Worm (Caenorhabditis elegans): ENCODE data around the gene F35D11.4.
A peak's percentile ranks its signal among the peaks of the same experiment; 100 is the strongest.

F35D11.4 gene

DNA sequence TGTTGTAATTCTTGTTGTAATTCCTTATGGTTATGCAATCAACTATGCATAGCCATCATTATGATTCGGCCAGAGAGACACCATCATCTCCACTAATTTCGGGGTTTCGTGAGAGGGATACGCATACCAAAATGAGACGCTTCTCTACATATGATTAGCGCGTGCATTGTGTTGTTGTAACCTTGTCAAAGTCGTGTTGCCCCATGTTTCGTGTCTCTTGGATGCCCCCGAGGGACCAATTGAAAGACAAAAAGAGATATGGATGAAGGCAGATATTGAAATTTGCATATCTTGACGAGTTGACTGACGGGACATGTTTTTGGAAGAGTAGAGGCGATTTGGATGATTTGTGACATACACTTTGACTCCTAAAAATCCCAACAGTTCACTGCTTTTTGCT, 23.9 kb upstream of the F35D11.4 start:
- TF ChIP-seq C08G9.2 (tag; optimal IDR thresholded peaks at IDR 0.05) (no peak), T23F11.4 (GFP tag; optimal IDR thresholded peaks at IDR 0.05) (no peak), ceh-30 (tag; optimal IDR thresholded peaks at IDR 0.05) (no peak), F13H6.1 (tag; optimal IDR thresholded peaks at IDR 0.05) (no peak), pros-1 (tag; optimal IDR thresholded peaks at IDR 0.05) (no peak), ceh-48 (tag; optimal IDR thresholded peaks at IDR 0.05) (no peak), ceh-14 (tag; optimal IDR thresholded peaks at IDR 0.05) (no peak), dve-1 (tag; optimal IDR thresholded peaks at IDR 0.05) (no peak), ceh-24 (tag; optimal IDR thresholded peaks at IDR 0.05) (no peak), madf-2 (tag; optimal IDR thresholded peaks at IDR 0.05) (no peak), lin-11 (tag; optimal IDR thresholded peaks at IDR 0.05) (no peak), hlh-6 (tag; optimal IDR thresholded peaks at IDR 0.05) (no peak), unc-55 (GFP tag; optimal IDR thresholded peaks at IDR 0.05) (peak; percentile 37), ets-4 (tag; optimal IDR thresholded peaks at IDR 0.05) (no peak), pha-4 (tag; optimal IDR thresholded peaks at IDR 0.05) (no peak), K02D7.2 (tag; optimal IDR thresholded peaks at IDR 0.05) (no peak), zip-5 (tag; optimal IDR thresholded peaks at IDR 0.05) (no peak), unc-42 (tag; optimal IDR thresholded peaks at IDR 0.05) (peak; percentile 62), ceh-22 (tag; optimal IDR thresholded peaks at IDR 0.05) (no peak), syd-9 (tag; optimal IDR thresholded peaks at IDR 0.05) (no peak), ama-1 (optimal IDR thresholded peaks at IDR 0.05) (no peak), fax-1 (tag; optimal IDR thresholded peaks at IDR 0.05) (no peak), lim-6 (tag; optimal IDR thresholded peaks at IDR 0.05) (no peak), unc-3 (GFP tag; conservative IDR thresholded peaks at IDR 0.05) (peak; percentile 63), unc-3 (tag; optimal IDR thresholded peaks at IDR 0.05) (no peak), elt-2 (tag; optimal IDR thresholded peaks at IDR 0.05) (no peak)

DNA sequence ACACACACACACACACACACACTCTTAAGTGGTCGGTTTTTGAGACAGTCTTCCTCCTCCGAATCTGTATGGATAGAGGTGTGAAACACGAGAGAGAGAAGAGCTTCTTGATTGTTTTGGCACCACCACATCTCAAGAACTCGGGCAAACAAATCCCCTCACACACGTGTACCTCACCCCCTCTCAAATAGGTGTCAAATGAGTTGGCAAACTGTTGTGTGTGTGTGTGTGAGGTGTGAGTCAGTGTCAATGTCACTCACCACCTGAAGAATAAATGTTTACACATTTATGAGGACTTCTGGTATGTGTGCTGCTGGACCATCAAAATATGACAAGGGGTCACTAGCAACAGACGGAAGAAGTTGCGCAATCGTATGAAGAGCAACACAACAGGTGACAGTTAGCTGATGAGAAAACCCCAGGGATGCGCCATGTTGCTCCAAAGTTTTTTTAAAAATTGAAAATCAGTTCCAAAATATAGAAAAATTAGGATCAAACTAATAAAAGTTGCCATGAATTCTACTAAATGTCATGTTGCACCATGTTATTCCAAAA, 23.2 kb upstream of the F35D11.4 start:
- no peak for TF ChIP-seq pqm-1 (tag; optimal IDR thresholded peaks at IDR 0.05)
- no peak for TF ChIP-seq che-1 (tag; optimal IDR thresholded peaks at IDR 0.05)
- TF ChIP-seq nfya-1 (tag; optimal IDR thresholded peaks at IDR 0.05), result peak; percentile 4
- no peak for TF ChIP-seq nhr-11 (tag; optimal IDR thresholded peaks at IDR 0.05)
- TF ChIP-seq tbx-2 (tag; optimal IDR thresholded peaks at IDR 0.05), result peak; percentile 32
- no peak for TF ChIP-seq ceh-2 (tag; optimal IDR thresholded peaks at IDR 0.05)
- no peak for TF ChIP-seq sox-2 (GFP tag; IDR thresholded peaks at IDR 0.05)
- TF ChIP-seq fkh-10 (GFP tag; optimal IDR thresholded peaks at IDR 0.05), result no peak
- no peak for TF ChIP-seq odd-2 (tag; optimal IDR thresholded peaks at IDR 0.05)
- peak; percentile 42 for TF ChIP-seq ceh-22 (tag; optimal IDR thresholded peaks at IDR 0.05)

DNA sequence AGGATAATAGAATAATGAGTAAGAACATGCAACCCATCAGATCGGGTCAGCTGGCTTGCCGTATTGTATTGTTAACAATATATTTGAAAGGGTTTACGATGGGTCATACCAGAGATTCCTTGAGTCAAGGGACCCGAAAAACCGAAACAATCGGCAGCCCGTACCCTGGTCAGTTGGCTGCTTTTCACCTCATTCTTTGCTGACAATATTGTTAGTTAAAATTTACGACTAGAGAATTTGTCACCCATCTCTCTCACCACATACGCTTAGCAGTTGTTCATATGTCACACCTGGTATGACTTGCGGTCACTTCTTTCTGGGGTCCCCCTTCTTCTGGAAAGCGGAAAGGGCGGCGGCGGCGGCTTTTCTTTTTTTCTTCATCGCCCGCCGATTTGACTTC, 22.1 kb upstream of the F35D11.4 start:
- TF ChIP-seq tbx-7 (tag; optimal IDR thresholded peaks at IDR 0.05) (no peak), unc-55 (GFP tag; optimal IDR thresholded peaks at IDR 0.05) (peak; percentile 30)

DNA sequence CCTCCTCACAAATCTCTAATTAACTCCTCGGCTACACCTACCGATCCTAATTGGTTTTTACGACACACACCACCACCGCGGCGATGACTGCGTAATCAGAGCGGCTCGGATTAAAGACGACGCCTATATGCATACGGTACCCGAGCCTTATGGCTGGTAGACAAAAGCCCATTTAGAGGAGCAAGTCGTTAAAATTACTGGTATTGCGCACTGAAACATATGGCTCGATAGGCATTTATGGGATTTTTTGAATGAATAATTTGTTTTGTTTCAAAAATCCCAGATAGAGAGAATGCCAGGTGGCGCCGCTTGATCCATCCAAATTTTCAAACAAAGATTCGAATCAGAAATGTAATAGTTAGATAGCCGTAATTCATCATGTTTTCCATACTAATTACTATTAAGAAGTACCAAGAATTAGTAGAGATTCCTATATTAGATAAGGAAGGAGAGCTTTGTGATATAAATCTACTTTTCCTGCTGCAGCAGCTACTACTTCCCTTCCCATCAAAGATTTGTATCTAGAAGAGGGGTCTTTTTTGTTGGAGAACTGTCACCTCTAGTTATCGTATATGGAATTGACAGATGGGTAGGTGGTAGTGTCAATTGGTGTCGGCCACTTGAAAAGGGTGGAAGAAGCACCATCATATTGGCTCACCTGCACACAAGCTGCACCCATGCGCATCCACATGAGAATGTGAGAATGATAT, 19.9 kb upstream of the F35D11.4 start:
- TF ChIP-seq ceh-6 (GFP tag; optimal IDR thresholded peaks at IDR 0.05) (no peak), pag-3 (tag; optimal IDR thresholded peaks at IDR 0.05; ENCODE audit: borderline replicate concordance) (no peak), odd-2 (tag; optimal IDR thresholded peaks at IDR 0.05) (no peak), ama-1 (optimal IDR thresholded peaks at IDR 0.05) (peak; percentile 16), pha-2 (tag; optimal IDR thresholded peaks at IDR 0.05) (no peak), unc-55 (GFP tag; optimal IDR thresholded peaks at IDR 0.05) (peak; percentile 3), npax-4 (tag; optimal IDR thresholded peaks at IDR 0.05) (no peak), ceh-45 (GFP tag; IDR thresholded peaks at IDR 0.05) (no peak), nhr-11 (tag; optimal IDR thresholded peaks at IDR 0.05) (no peak)
